Fruit fly (Drosophila melanogaster): ENCODE results near the gene CG14711.

DNA sequence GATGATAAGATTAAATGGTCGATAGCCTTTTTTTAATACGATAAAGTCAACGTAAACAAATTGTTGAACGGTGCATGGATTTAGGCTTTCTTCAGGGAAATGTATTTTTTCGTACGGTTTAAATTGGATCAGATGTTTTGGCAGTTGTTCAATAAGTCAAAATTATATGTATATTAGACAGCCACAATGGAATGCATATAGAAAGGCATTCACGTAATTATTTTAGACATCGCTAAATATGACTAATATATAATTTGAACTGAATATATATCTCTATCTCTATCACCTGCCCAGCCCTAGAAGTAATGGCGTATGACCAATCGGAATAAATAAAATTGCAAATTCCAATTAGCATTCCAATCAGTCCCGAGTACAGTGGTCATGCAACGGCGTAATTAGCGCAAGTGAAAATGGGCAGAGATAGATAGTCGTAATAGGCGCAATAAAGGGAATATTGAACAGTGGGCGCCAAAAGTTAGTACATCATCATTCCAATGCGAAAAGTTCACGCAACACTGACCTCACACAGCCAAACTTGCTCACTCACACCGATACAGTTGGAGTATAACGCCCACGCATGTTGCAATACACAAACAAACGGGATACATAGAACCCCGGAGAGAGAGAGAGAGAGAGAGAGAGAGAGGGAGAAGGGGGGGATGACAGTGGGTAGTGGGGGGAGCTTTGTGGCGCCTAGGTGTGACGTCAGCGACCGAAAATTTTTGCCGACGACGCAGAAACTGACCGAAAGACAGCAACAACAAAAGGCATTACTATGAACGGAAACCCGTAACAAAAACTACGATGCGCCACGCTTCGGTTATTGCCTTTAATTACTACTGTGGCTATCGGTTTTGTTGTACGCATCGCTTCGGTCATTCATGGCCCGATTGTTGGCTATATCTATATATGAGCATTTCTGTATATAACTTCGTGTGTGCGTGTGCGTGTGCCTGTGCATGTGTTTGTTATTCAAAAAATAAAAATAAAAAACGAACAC, 25.5 kb downstream of the CG14711 start:
- TF ChIP-seq psq (optimal IDR thresholded peaks at IDR 0.05), result no peak
- TF ChIP-seq usp (GFP tag; optimal IDR thresholded peaks at IDR 0.05), result no peak
- TF ChIP-seq EcR (GFP tag; optimal IDR thresholded peaks at IDR 0.05), result peak in 1 of 2 experiments; percentile 12

All from whole organism.